Worm (Caenorhabditis elegans) whole organism, L4 larva: Measurements from ENCODE around the gene nhr-132.

Source experiments
- zag-1 ChIP-seq: fragments of 150-350 bp; optimal IDR thresholded peaks from 2 replicates; lab custom pipeline; 2014; ENCODE audit warnings: missing biosample characterization, missing genetic modification characterization
- ztf-11 ChIP-seq: fragments of 150-350 bp; optimal IDR thresholded peaks from 2 replicates; lab custom pipeline; 2014; ENCODE audit warnings: missing biosample characterization, missing genetic modification characterization

DNA sequence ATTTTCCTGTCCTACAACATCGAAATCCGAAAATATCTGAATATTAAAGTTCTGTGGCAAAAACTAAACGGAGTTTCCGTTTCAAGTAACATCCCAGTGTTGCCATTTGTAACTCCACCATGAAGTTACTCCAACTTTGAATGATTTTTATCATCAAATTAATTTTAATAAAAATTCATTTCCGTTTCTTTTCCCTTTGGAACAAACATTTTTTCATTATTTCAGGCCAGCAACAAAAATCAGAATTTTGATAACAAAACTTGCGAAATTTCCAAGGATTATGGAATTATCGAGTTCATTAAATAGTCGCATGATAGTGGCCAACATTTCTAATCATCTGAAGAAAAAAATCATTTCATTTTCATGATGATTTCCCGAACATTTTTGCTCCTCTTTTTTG is 28.6 kb downstream of the nhr-132 start, which contains the start of gene C14C6.2:
- TF ChIP-seq zag-1 (tag; lab: Kevin White, UChicago), result no peak
- no peak for TF ChIP-seq ztf-11
